Worm (Caenorhabditis elegans): ENCODE measurements around the gene aqp-5.

aqp-5 gene

ce11 chrV:10474040-10474439 is 17.5 kb upstream of the aqp-5 start:
- no peak for TF ChIP-seq ztf-23 (GFP tag; IDR thresholded peaks at IDR 0.05)
- no peak for TF ChIP-seq cog-1 (tag; optimal IDR thresholded peaks at IDR 0.05)
- no peak for TF ChIP-seq ztf-29 (GFP tag; IDR thresholded peaks at IDR 0.05)
- no peak for TF ChIP-seq flt-1 (GFP tag; IDR thresholded peaks at IDR 0.05)

ce11 chrV:10475421-10475820 is 16.1 kb upstream of the aqp-5 start:
- TF ChIP-seq cog-1 (tag; optimal IDR thresholded peaks at IDR 0.05), result no peak
- no peak for TF ChIP-seq ztf-23 (GFP tag; IDR thresholded peaks at IDR 0.05)
- no peak for TF ChIP-seq ztf-29 (GFP tag; IDR thresholded peaks at IDR 0.05)
- TF ChIP-seq flt-1 (GFP tag; IDR thresholded peaks at IDR 0.05), result no peak

DNA sequence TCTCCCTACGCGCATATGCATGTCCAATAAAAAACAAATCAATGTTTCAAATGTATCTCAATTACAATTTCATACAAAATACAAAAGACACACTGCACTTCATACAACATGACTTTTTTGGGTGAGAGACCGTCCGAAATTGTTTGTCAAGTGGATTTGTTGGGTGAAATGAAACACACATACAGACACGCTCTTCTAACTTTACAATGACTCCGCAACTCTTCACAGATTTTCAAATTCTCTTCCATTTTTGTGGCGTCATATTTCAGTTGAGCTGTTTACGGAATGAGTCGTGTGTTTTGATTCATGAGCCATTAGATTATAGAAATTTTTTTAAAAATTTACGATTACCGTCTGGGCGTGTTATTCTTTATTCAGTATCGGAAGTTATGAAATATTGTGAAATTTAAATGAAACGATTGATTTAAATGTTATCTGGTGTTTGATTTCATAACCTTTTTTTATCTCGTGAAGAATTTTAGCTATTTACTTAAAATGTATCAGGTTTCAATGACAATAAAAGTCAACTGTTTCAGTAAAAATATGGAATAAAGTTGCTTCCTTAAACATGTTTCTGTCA is 14.6 kb upstream of the aqp-5 start:
- TF ChIP-seq med-1 (GFP tag; optimal IDR thresholded peaks at IDR 0.05; ENCODE audit: insufficient read depth) (no peak), tab-1 (GFP tag; IDR thresholded peaks at IDR 0.05) (no peak), ztf-29 (GFP tag; IDR thresholded peaks at IDR 0.05) (no peak), flt-1 (GFP tag; IDR thresholded peaks at IDR 0.05) (no peak), cog-1 (tag; optimal IDR thresholded peaks at IDR 0.05) (no peak), ztf-23 (GFP tag; IDR thresholded peaks at IDR 0.05) (no peak)

- TF ChIP-seq T22C8.4 (GFP tag; IDR thresholded peaks at IDR 0.05) (no peak), ztf-23 (GFP tag; IDR thresholded peaks at IDR 0.05) (no peak), ztf-29 (GFP tag; IDR thresholded peaks at IDR 0.05) (no peak), cog-1 (tag; optimal IDR thresholded peaks at IDR 0.05) (no peak), tab-1 (GFP tag; IDR thresholded peaks at IDR 0.05) (no peak), ref-1 (GFP tag; conservative IDR thresholded peaks at IDR 0.05) (no peak), flt-1 (GFP tag; IDR thresholded peaks at IDR 0.05) (no peak)
Measured at ce11 chrV:10478097-10478828, 13.3 kb upstream of the aqp-5 start, which contains the start of the genes crp-1 and Y32F6B.9. crp-1 (plus strand) TSS chrV:10478564. Y32F6B.9 (plus strand) TSS chrV:10478699.

- TF ChIP-seq klf-2 (GFP tag; conservative IDR thresholded peaks at IDR 0.05), result no peak
- TF ChIP-seq med-1 (GFP tag; optimal IDR thresholded peaks at IDR 0.05; ENCODE audit: insufficient read depth), result no peak
- no peak for TF ChIP-seq ref-1 (GFP tag; conservative IDR thresholded peaks at IDR 0.05)
- no peak for TF ChIP-seq T22C8.4 (GFP tag; IDR thresholded peaks at IDR 0.05)
- TF ChIP-seq flt-1 (GFP tag; IDR thresholded peaks at IDR 0.05), result no peak
- TF ChIP-seq ztf-29 (GFP tag; IDR thresholded peaks at IDR 0.05), result no peak
- no peak for TF ChIP-seq cog-1 (tag; optimal IDR thresholded peaks at IDR 0.05)
- no peak for TF ChIP-seq ztf-23 (GFP tag; IDR thresholded peaks at IDR 0.05)
- no peak for TF ChIP-seq tab-1 (GFP tag; IDR thresholded peaks at IDR 0.05)
Measured at ce11 chrV:10483995-10484394, 7.5 kb upstream of the aqp-5 start.

- TF ChIP-seq tab-1 (GFP tag; IDR thresholded peaks at IDR 0.05) (no peak), cog-1 (tag; optimal IDR thresholded peaks at IDR 0.05) (no peak), flt-1 (GFP tag; IDR thresholded peaks at IDR 0.05) (no peak), klf-2 (GFP tag; conservative IDR thresholded peaks at IDR 0.05) (no peak), med-1 (GFP tag; optimal IDR thresholded peaks at IDR 0.05; ENCODE audit: insufficient read depth) (no peak), ztf-29 (GFP tag; IDR thresholded peaks at IDR 0.05) (no peak), ztf-23 (GFP tag; IDR thresholded peaks at IDR 0.05) (no peak), ref-1 (GFP tag; conservative IDR thresholded peaks at IDR 0.05) (no peak), T22C8.4 (GFP tag; IDR thresholded peaks at IDR 0.05) (no peak)
Measured at ce11 chrV:10484640-10485039, 6.9 kb upstream of the aqp-5 start, which contains the start of gene Y32F6B.1. Y32F6B.1 (minus strand) TSS chrV:10484740.

DNA sequence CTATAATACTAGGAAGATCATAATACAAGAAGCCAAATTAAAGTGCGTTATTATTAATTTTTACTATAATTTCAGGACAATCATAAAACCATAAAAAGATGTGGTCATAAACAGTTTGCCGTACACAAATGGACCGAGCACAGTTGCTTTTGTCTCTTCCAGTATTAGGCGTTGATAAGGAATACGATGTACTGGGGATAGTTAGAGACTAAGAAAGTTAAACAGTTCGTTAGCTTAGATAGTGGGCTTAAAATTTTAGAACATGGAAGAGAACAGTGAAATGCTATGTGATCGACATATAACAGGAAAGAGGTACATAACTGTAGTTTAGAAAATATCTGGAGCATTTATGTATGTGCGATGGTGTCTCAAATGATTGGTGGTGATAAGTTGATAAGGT is 6.2 kb upstream of the aqp-5 start:
- TF ChIP-seq ref-1 (GFP tag; conservative IDR thresholded peaks at IDR 0.05) (no peak), T22C8.4 (GFP tag; IDR thresholded peaks at IDR 0.05) (no peak)

DNA sequence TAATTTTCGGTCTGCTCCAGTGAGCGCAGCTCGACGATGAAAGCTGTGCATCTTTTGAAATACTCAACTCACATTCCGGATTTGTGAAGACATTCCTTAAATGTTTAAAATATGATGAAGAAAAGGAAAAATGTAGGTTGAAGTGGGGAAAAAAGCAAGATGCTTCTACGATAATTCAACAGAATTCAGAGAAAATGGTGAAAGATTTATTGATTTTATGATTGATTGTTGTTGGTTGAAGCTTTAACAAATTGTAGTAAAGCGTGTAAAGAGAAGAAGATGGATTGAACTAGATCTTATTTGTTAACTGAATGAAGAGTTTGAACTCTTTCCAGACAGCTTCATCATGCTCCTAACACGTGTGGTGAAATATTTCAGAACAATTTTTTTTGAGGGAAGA is 1.5 kb upstream of the aqp-5 start, which contains the start of gene ncx-5:
TSS of gene ncx-5 (minus strand) at position 101 of the 400 bp plus-strand sequence.
- TF ChIP-seq flt-1 (GFP tag; IDR thresholded peaks at IDR 0.05) (no peak), ztf-29 (GFP tag; IDR thresholded peaks at IDR 0.05) (no peak), ztf-23 (GFP tag; IDR thresholded peaks at IDR 0.05) (no peak), med-1 (GFP tag; optimal IDR thresholded peaks at IDR 0.05; ENCODE audit: insufficient read depth) (no peak)

- no peak for TF ChIP-seq ztf-23 (GFP tag; IDR thresholded peaks at IDR 0.05)
- no peak for TF ChIP-seq T22C8.4 (GFP tag; IDR thresholded peaks at IDR 0.05)
- no peak for TF ChIP-seq cog-1 (tag; optimal IDR thresholded peaks at IDR 0.05)
- no peak for TF ChIP-seq klf-2 (GFP tag; conservative IDR thresholded peaks at IDR 0.05)
- TF ChIP-seq flt-1 (GFP tag; IDR thresholded peaks at IDR 0.05), result no peak
- no peak for TF ChIP-seq med-1 (GFP tag; optimal IDR thresholded peaks at IDR 0.05; ENCODE audit: insufficient read depth)
- no peak for TF ChIP-seq ref-1 (GFP tag; conservative IDR thresholded peaks at IDR 0.05)
- TF ChIP-seq ztf-29 (GFP tag; IDR thresholded peaks at IDR 0.05), result no peak
- no peak for TF ChIP-seq tab-1 (GFP tag; IDR thresholded peaks at IDR 0.05)
Measured at ce11 chrV:10493150-10493549, 1.6 kb downstream of the aqp-5 start, which contains the start of gene ugt-33. ugt-33 (plus strand) TSS chrV:10493409.

DNA sequence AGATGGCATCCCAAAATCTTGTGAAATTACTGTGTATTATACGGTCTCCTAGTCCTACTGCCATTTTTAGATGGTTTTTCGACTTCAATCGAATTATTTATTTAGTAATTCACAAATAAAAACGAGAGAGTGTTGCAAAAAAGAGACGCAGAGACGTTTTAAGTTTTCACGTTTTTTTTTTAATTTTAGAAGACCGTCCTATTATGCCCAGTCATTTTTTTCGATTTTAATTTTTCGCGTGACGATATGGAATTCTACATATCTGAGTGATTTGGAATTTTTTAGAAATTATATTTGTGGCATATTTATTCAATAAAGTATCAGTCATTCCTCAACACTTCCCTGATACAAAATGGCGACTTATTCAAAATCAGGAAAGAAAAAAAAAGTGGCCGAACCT is 5.2 kb downstream of the aqp-5 start, which contains the start of gene C35A5.4:
TSS of gene C35A5.4 (plus strand) at position 301 of the 400 bp plus-strand sequence.
- TF ChIP-seq T22C8.4 (GFP tag; IDR thresholded peaks at IDR 0.05) (no peak), flt-1 (GFP tag; IDR thresholded peaks at IDR 0.05) (no peak), cog-1 (tag; optimal IDR thresholded peaks at IDR 0.05) (no peak), ztf-29 (GFP tag; IDR thresholded peaks at IDR 0.05) (no peak), ref-1 (GFP tag; conservative IDR thresholded peaks at IDR 0.05) (no peak), tab-1 (GFP tag; IDR thresholded peaks at IDR 0.05) (no peak), med-1 (GFP tag; optimal IDR thresholded peaks at IDR 0.05; ENCODE audit: insufficient read depth) (no peak), klf-2 (GFP tag; conservative IDR thresholded peaks at IDR 0.05) (no peak), ztf-23 (GFP tag; IDR thresholded peaks at IDR 0.05) (no peak)
